Fruit fly (Drosophila melanogaster) whole organism, adult: Measurements from ENCODE around the gene CG18081.

Experiments used
- CG11617 ChIP-seq: fragments of 200-800 bp; sonication (Bioruptor generic); optimal IDR thresholded peaks from 2 replicates; lab custom pipeline; 2017; ENCODE audit warnings: mild to moderate bottlenecking, missing biosample characterization, missing genetic modification reagents, missing genetic modification characterization
- CG12768 ChIP-seq: fragments of 200-800 bp; sonication (Bioruptor generic); optimal IDR thresholded peaks from 2 replicates; lab custom pipeline; 2017; ENCODE audit warnings: missing biosample characterization, missing genetic modification characterization, mild to moderate bottlenecking, moderate library complexity, missing genetic modification reagents
- CG1620 ChIP-seq: fragments of 200-800 bp; sonication (Bioruptor generic); optimal IDR thresholded peaks from 2 replicates; lab custom pipeline; 2016; ENCODE audit warnings: missing biosample characterization, missing genetic modification characterization
- CG5204 ChIP-seq: fragments of 200-800 bp; sonication (Bioruptor generic); optimal IDR thresholded peaks from 2 replicates; lab custom pipeline; 2016; ENCODE audit warnings: missing biosample characterization, missing genetic modification characterization
- Clk ChIP-seq: fragments of 200-800 bp; sonication (Bioruptor generic); optimal IDR thresholded peaks from 2 replicates; lab custom pipeline; 2017; ENCODE audit warnings: missing biosample characterization, missing genetic modification characterization
- Crg-1 ChIP-seq: fragments of 200-800 bp; sonication (Bioruptor generic); optimal IDR thresholded peaks from 2 replicates; lab custom pipeline; 2016; ENCODE audit warnings: missing biosample characterization, missing genetic modification characterization
- Hr96 ChIP-seq: fragments of 200-800 bp; sonication (Bioruptor generic); optimal IDR thresholded peaks from 2 replicates; lab custom pipeline; 2016; ENCODE audit warnings: missing biosample characterization, missing genetic modification characterization
- cic ChIP-seq: fragments of 200-800 bp; sonication (Bioruptor generic); optimal IDR thresholded peaks from 2 replicates; lab custom pipeline; 2017; ENCODE audit warnings: missing biosample characterization, mild to moderate bottlenecking, missing genetic modification characterization, moderate library complexity
- kay ChIP-seq: fragments of 200-800 bp; sonication (Bioruptor generic); peaks from one replicate; lab custom pipeline; 2016; ENCODE audit warnings: missing biosample characterization, missing genetic modification characterization, borderline replicate concordance
- pad ChIP-seq: fragments of 200-800 bp; sonication (Bioruptor generic); optimal IDR thresholded peaks from 3 replicates; lab custom pipeline; 2017; ENCODE audit warnings: missing biosample characterization, missing genetic modification characterization, mild to moderate bottlenecking, moderate library complexity, missing genetic modification reagents
- toe ChIP-seq: fragments of 200-800 bp; sonication (Bioruptor generic); optimal IDR thresholded peaks from 2 replicates; lab custom pipeline; 2016; ENCODE audit warnings: missing biosample characterization, missing genetic modification characterization

DNA sequence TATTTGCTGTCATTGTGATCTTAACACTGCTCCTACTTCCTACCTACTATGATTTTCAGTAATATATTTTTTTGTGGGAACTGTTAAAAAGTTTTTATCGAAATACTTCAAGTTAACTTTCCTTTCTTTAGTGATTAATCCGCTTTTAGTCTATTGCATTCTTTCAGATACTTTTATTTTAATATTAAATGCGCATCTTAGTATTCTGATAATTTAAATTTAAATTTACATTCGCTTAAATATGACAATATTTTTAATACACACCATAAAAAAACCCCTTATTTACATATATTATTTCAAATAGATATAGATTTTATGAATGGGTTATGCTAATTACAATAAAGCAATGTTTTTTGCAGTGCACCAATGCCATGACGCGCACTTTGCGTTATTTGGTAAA is 9.4 kb upstream of the CG18081 start:
- no peak for TF ChIP-seq CG5204 (GFP tag; lab: Kevin White, UChicago)
- no peak for TF ChIP-seq Crg-1
- TF ChIP-seq Clk = no peak
- TF ChIP-seq CG12768 (GFP tag; lab: Kevin White, UChicago) = no peak
- TF ChIP-seq toe (GFP tag; lab: Kevin White, UChicago) = no peak
- TF ChIP-seq CG1620 (GFP tag; lab: Kevin White, UChicago) = no peak
- no peak for TF ChIP-seq pad
- TF ChIP-seq CG11617 (GFP tag; lab: Kevin White, UChicago) = no peak
- TF ChIP-seq cic (GFP tag; lab: Kevin White, UChicago) = no peak
- no peak for TF ChIP-seq Hr96
- TF ChIP-seq kay (GFP tag; lab: Kevin White, UChicago) = no peak
